Worm (Caenorhabditis elegans) whole organism, midembryonic: ENCODE results near the gene C18D11.1.
"Not testable (repeated sequence)": the region's sequence is repeated elsewhere in the genome, so short reads cannot be mapped to it uniquely, and the experiment has no call there.

Experiments used
- T22C8.4 ChIP-seq: fragments of 200-800 bp; sonication (Bioruptor generic); IDR thresholded peaks from 2 replicates; pipeline ENCODE4 v1.3.6; 2022; ENCODE audit warnings: missing genetic modification characterization, missing compliant biosample characterization
- cog-1 ChIP-seq: sonication (generic microtip); optimal IDR thresholded peaks from 2 replicates; lab custom pipeline; 2016; ENCODE audit warnings: missing genetic modification characterization, missing compliant biosample characterization
- flt-1 ChIP-seq: fragments of 200-800 bp; sonication (Bioruptor generic); IDR thresholded peaks from 2 replicates; pipeline ENCODE4 v1.3.6; 2022; ENCODE audit warnings: missing genetic modification characterization, missing compliant biosample characterization
- klf-2 ChIP-seq: fragments of 200-800 bp; sonication (Bioruptor generic); conservative IDR thresholded peaks from 2 replicates; pipeline ENCODE4 v1.3.6; 2022; ENCODE audit warnings: missing genetic modification reagents, missing genetic modification characterization, missing compliant biosample characterization
- med-1 ChIP-seq: sonication (generic microtip); optimal IDR thresholded peaks from 2 replicates; lab custom pipeline; 2017; ENCODE audit warnings: missing genetic modification characterization, mild to moderate bottlenecking, missing compliant biosample characterization, antibody characterized with exemption, missing genetic modification reagents; ENCODE audit not compliant: insufficient read depth
- ref-1 ChIP-seq: fragments of 200-800 bp; sonication (Bioruptor generic); conservative IDR thresholded peaks from 2 replicates; pipeline ENCODE4 v1.3.6; 2022; ENCODE audit warnings: missing genetic modification reagents, missing genetic modification characterization, missing compliant biosample characterization
- tab-1 ChIP-seq: fragments of 200-800 bp; sonication (Bioruptor generic); IDR thresholded peaks from 2 replicates; pipeline ENCODE4 v1.3.6; 2022; ENCODE audit warnings: missing genetic modification characterization, missing compliant biosample characterization
- ztf-23 ChIP-seq: fragments of 200-800 bp; sonication (Bioruptor generic); IDR thresholded peaks from 2 replicates; pipeline ENCODE4 v1.3.6; 2022; ENCODE audit warnings: missing genetic modification reagents, missing genetic modification characterization, missing compliant biosample characterization
- ztf-29 ChIP-seq: fragments of 200-800 bp; sonication (Bioruptor generic); IDR thresholded peaks from 2 replicates; pipeline ENCODE4 v1.3.6; 2022; ENCODE audit warnings: missing genetic modification reagents, missing genetic modification characterization, missing compliant biosample characterization

The C18D11.1 gene

ce11 chrIII:11816523-11817003 lies at the start of gene C18D11.1:
TSS of gene C18D11.1 (plus strand) at chrIII:11816573.
- no peak for TF ChIP-seq ztf-29 (GFP tag; lab: Robert Waterston, UW)
- no peak for TF ChIP-seq ref-1 (GFP tag; lab: Robert Waterston, UW)
- no peak for TF ChIP-seq med-1 (GFP tag; lab: Kevin White, UChicago)
- TF ChIP-seq flt-1, result no peak
- no peak for TF ChIP-seq klf-2 (GFP tag; lab: Robert Waterston, UW)
- no peak for TF ChIP-seq ztf-23 (GFP tag; lab: Robert Waterston, UW)
- TF ChIP-seq T22C8.4 (GFP tag; lab: Robert Waterston, UW), result no peak
- TF ChIP-seq tab-1 (GFP tag; lab: Robert Waterston, UW), result no peak

DNA sequence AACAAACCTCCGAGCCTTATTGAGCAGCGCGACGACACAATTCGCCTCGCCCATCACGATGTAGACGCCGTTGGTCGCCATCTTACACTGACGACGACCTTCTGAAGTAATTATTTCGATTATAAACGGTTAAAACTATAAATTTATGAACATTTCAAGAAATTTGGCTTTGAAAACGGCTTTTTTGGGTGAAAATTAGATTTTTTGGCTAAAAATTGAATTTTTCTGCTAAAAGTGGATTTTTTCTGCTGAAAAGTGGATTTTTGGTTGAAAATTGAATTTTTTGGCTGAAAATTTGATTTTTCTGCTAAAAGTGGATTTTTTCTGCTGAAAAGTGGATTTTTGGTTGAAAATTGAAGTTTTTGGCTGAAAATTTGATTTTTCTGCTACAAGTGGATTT lies 42.8 kb upstream of the C18D11.1 start, which contains the start of gene gbf-1:
Gene gbf-1, minus strand, starts transcription at position 101 of the 400 bp plus-strand sequence.
- TF ChIP-seq T22C8.4 (GFP tag; lab: Robert Waterston, UW); flt-1; cog-1 (tag; lab: Kevin White, UChicago): not testable (repeated sequence)

- TF ChIP-seq ztf-29 (GFP tag; lab: Robert Waterston, UW), result no peak
Measured at ce11 chrIII:11774508-11775000, 41.8 kb upstream of the C18D11.1 start, which contains the start of gene immp-1. TSS of gene immp-1 (plus strand) at chrIII:11774950.

DNA sequence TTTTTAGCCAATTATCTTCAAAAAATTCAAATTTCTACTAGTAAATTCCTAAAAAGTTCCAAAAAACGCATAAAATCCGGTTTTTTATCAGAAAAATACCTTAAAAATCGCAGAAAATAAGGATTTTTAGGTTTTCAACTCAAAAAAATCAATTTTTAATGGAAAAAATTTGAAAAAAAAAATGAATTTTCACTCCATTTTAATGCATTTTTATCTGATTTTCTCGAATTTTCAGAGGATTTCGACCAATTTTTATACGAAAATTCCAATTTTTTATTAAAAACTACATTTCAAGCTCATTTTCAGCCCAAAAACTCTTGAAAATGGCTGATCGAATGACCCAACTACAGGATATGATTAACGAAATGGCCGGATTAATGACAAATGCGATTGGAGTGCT lies 39.1 kb upstream of the C18D11.1 start, which contains the start of gene mdt-21:
Gene mdt-21, plus strand, starts transcription at position 301 of the 400 bp plus-strand sequence.
- TF ChIP-seq T22C8.4 (GFP tag; lab: Robert Waterston, UW) (no peak), flt-1 (no peak), cog-1 (tag; lab: Kevin White, UChicago) (no peak), tab-1 (GFP tag; lab: Robert Waterston, UW) (no peak), ztf-29 (GFP tag; lab: Robert Waterston, UW) (no peak), klf-2 (GFP tag; lab: Robert Waterston, UW) (no peak), ref-1 (GFP tag; lab: Robert Waterston, UW) (no peak), med-1 (GFP tag; lab: Kevin White, UChicago) (no peak), ztf-23 (GFP tag; lab: Robert Waterston, UW) (no peak)

- no peak for TF ChIP-seq T22C8.4 (GFP tag; lab: Robert Waterston, UW)
- TF ChIP-seq ref-1 (GFP tag; lab: Robert Waterston, UW), result no peak
- TF ChIP-seq tab-1 (GFP tag; lab: Robert Waterston, UW), result no peak
- TF ChIP-seq cog-1 (tag; lab: Kevin White, UChicago), result no peak
- no peak for TF ChIP-seq ztf-23 (GFP tag; lab: Robert Waterston, UW)
- TF ChIP-seq med-1 (GFP tag; lab: Kevin White, UChicago), result no peak
- no peak for TF ChIP-seq klf-2 (GFP tag; lab: Robert Waterston, UW)
- no peak for TF ChIP-seq flt-1
- TF ChIP-seq ztf-29 (GFP tag; lab: Robert Waterston, UW), result no peak
Measured at ce11 chrIII:11780183-11780664, 36.1 kb upstream of the C18D11.1 start, which contains the start of gene C24H11.5. TSS of gene C24H11.5 (plus strand) at chrIII:11780233.

- TF ChIP-seq ref-1 (GFP tag; lab: Robert Waterston, UW) (no peak), tab-1 (GFP tag; lab: Robert Waterston, UW) (no peak), klf-2 (GFP tag; lab: Robert Waterston, UW) (no peak), ztf-23 (GFP tag; lab: Robert Waterston, UW) (no peak), cog-1 (tag; lab: Kevin White, UChicago) (no peak), T22C8.4 (GFP tag; lab: Robert Waterston, UW) (no peak), ztf-29 (GFP tag; lab: Robert Waterston, UW) (no peak), med-1 (GFP tag; lab: Kevin White, UChicago) (no peak), flt-1 (no peak)
Measured at ce11 chrIII:11781800-11782199, 34.6 kb upstream of the C18D11.1 start, which contains the start of gene srd-74. TSS of gene srd-74 (plus strand) at chrIII:11782100.

ce11 chrIII:11785961-11786360 lies 30.4 kb upstream of the C18D11.1 start, which contains the start of gene tbx-38:
TSS of gene tbx-38 (minus strand) at chrIII:11786061.
- TF ChIP-seq ztf-23 (GFP tag; lab: Robert Waterston, UW) (no peak), cog-1 (tag; lab: Kevin White, UChicago) (no peak), ztf-29 (GFP tag; lab: Robert Waterston, UW) (no peak), T22C8.4 (GFP tag; lab: Robert Waterston, UW) (no peak), flt-1 (no peak), tab-1 (GFP tag; lab: Robert Waterston, UW) (no peak), ref-1 (GFP tag; lab: Robert Waterston, UW) (no peak), med-1 (GFP tag; lab: Kevin White, UChicago) (no peak), klf-2 (GFP tag; lab: Robert Waterston, UW) (no peak)

- TF ChIP-seq cog-1 (tag; lab: Kevin White, UChicago); ztf-29 (GFP tag; lab: Robert Waterston, UW); flt-1: not testable (repeated sequence)
Measured at ce11 chrIII:11787376-11787775, 29.0 kb upstream of the C18D11.1 start, which contains the start of gene C24H11.1. TSS of gene C24H11.1 (plus strand) at chrIII:11787676.

ce11 chrIII:11789480-11789879 lies 26.9 kb upstream of the C18D11.1 start:
- TF ChIP-seq med-1 (GFP tag; lab: Kevin White, UChicago) (no peak), klf-2 (GFP tag; lab: Robert Waterston, UW) (no peak), tab-1 (GFP tag; lab: Robert Waterston, UW) (no peak), T22C8.4 (GFP tag; lab: Robert Waterston, UW) (no peak), cog-1 (tag; lab: Kevin White, UChicago) (no peak), ztf-23 (GFP tag; lab: Robert Waterston, UW) (no peak), ref-1 (GFP tag; lab: Robert Waterston, UW) (no peak), flt-1 (no peak), ztf-29 (GFP tag; lab: Robert Waterston, UW) (no peak)
